Fruit fly (Drosophila melanogaster) whole organism, embryonic: ENCODE measurements around the gene TbCMF46.

ENCODE experiments used
- Aef1 ChIP-seq: fragments of 200-800 bp; sonication (Bioruptor generic); IDR thresholded peaks from 3 replicates; pipeline ENCODE4 v1.3.6; 2022; ENCODE audit warnings: missing biosample characterization, missing genetic modification characterization
- Bteb2 ChIP-seq: fragments of 200-800 bp; sonication (Bioruptor generic); optimal IDR thresholded peaks from 2 replicates; lab custom pipeline; 2016; ENCODE audit warnings: missing biosample characterization, missing genetic modification characterization
- CG1024 ChIP-seq: fragments of 200-800 bp; sonication (Bioruptor generic); IDR thresholded peaks from 2 replicates; pipeline ENCODE4 v1.3.6; 2022; ENCODE audit warnings: missing biosample characterization, missing genetic modification characterization
- CG10654 ChIP-seq: fragments of 200-800 bp; sonication (Bioruptor generic); optimal IDR thresholded peaks from 2 replicates; lab custom pipeline; 2016; ENCODE audit warnings: missing biosample characterization, missing genetic modification characterization
- CG11085 ChIP-seq: fragments of 200-800 bp; sonication (Bioruptor generic); IDR thresholded peaks from 2 replicates; pipeline ENCODE4 v1.3.6; 2022; ENCODE audit warnings: missing biosample characterization, missing genetic modification characterization
- CG11093 ChIP-seq: fragments of 200-800 bp; sonication (Bioruptor generic); IDR thresholded peaks from 3 replicates; pipeline ENCODE4 v1.3.6; 2022; ENCODE audit warnings: missing biosample characterization, missing genetic modification characterization
- CG12236 ChIP-seq: fragments of 200-800 bp; sonication (Bioruptor generic); optimal IDR thresholded peaks from 2 replicates; lab custom pipeline; 2016; ENCODE audit warnings: missing biosample characterization, missing genetic modification characterization
- CG15269 ChIP-seq: fragments of 200-800 bp; sonication (Bioruptor generic); optimal IDR thresholded peaks from 2 replicates; lab custom pipeline; 2018; ENCODE audit warnings: missing biosample characterization, mild to moderate bottlenecking, missing genetic modification characterization, moderate library complexity
- CG16779 ChIP-seq: fragments of 200-800 bp; sonication (Bioruptor generic); IDR thresholded peaks from 2 replicates; pipeline ENCODE4 v1.3.6; 2022; ENCODE audit warnings: missing biosample characterization, missing genetic modification characterization
- CG17186 ChIP-seq: fragments of 200-800 bp; sonication (Bioruptor generic); optimal IDR thresholded peaks from 3 replicates; lab custom pipeline; 2017; ENCODE audit warnings: missing biosample characterization, missing genetic modification reagents, missing genetic modification characterization
- CG18619 ChIP-seq: fragments of 200-800 bp; sonication (Bioruptor generic); optimal IDR thresholded peaks from 3 replicates; lab custom pipeline; 2017; ENCODE audit warnings: missing biosample characterization, mild to moderate bottlenecking, missing genetic modification characterization
- CG18764 ChIP-seq: fragments of 200-800 bp; sonication (Bioruptor generic); optimal IDR thresholded peaks from 3 replicates; lab custom pipeline; 2016; ENCODE audit warnings: missing biosample characterization, missing genetic modification characterization
- CG2889 ChIP-seq: fragments of 200-800 bp; sonication (Bioruptor generic); IDR thresholded peaks from 3 replicates; pipeline ENCODE4 v1.3.6; 2022; ENCODE audit warnings: missing biosample characterization, missing genetic modification characterization
- CG30431 ChIP-seq: fragments of 200-800 bp; sonication (Bioruptor generic); optimal IDR thresholded peaks from 2 replicates; lab custom pipeline; 2017; ENCODE audit warnings: missing biosample characterization, missing genetic modification characterization
- CG3281 ChIP-seq: fragments of 200-800 bp; sonication (Bioruptor generic); optimal IDR thresholded peaks from 3 replicates; lab custom pipeline; 2017; ENCODE audit warnings: missing biosample characterization, mild to moderate bottlenecking, missing genetic modification characterization
- CG3838 ChIP-seq: fragments of 200-800 bp; sonication (Bioruptor generic); optimal IDR thresholded peaks from 3 replicates; lab custom pipeline; 2016; ENCODE audit warnings: missing biosample characterization, missing genetic modification characterization
- CG4404 ChIP-seq: fragments of 200-800 bp; sonication (Bioruptor generic); IDR thresholded peaks from 2 replicates; pipeline ENCODE4 v1.3.6; 2022; ENCODE audit warnings: missing biosample characterization, missing genetic modification characterization
- CG7357 ChIP-seq: fragments of 200-800 bp; sonication (Bioruptor generic); IDR thresholded peaks from 3 replicates; pipeline ENCODE4 v1.3.6; 2022; ENCODE audit warnings: missing biosample characterization, missing genetic modification characterization
- CG7372 ChIP-seq: fragments of 200-800 bp; sonication (Bioruptor generic); IDR thresholded peaks from 2 replicates; pipeline ENCODE4 v1.3.6; 2022; ENCODE audit warnings: missing biosample characterization, missing genetic modification characterization
- CG7963 ChIP-seq: fragments of 200-800 bp; sonication (Bioruptor generic); IDR thresholded peaks from 3 replicates; pipeline ENCODE4 v1.3.6; 2022; ENCODE audit warnings: missing biosample characterization, missing genetic modification characterization; ENCODE audit not compliant: partially characterized antibody
- CG8765 ChIP-seq: fragments of 200-800 bp; sonication (Bioruptor generic); IDR thresholded peaks from 2 replicates; pipeline ENCODE4 v1.3.6; 2022; ENCODE audit warnings: missing biosample characterization, missing genetic modification characterization
- CG8924 ChIP-seq: fragments of 200-800 bp; optimal IDR thresholded peaks from 3 replicates; lab custom pipeline; 2019; ENCODE audit warnings: missing biosample characterization, mild to moderate bottlenecking, missing genetic modification characterization, moderate library complexity
- CG9727 ChIP-seq: fragments of 200-800 bp; sonication (Bioruptor generic); optimal IDR thresholded peaks from 3 replicates; lab custom pipeline; 2017; ENCODE audit warnings: missing biosample characterization, mild to moderate bottlenecking, missing genetic modification characterization
- CG9817 ChIP-seq: fragments of 200-800 bp; sonication (Bioruptor generic); optimal IDR thresholded peaks from 2 replicates; lab custom pipeline; 2018; ENCODE audit warnings: missing biosample characterization, mild to moderate bottlenecking, missing genetic modification characterization, moderate library complexity
- CrebB ChIP-seq: fragments of 200-800 bp; sonication (Bioruptor generic); optimal IDR thresholded peaks from 3 replicates; lab custom pipeline; 2018; ENCODE audit warnings: missing biosample characterization, mild to moderate bottlenecking, missing genetic modification characterization
- E2f1 ChIP-seq: fragments of 200-800 bp; sonication (Bioruptor generic); IDR thresholded peaks from 2 replicates; pipeline ENCODE4 v1.3.6; 2022; ENCODE audit warnings: missing biosample characterization, missing genetic modification characterization
- E2f2 ChIP-seq: fragments of 200-800 bp; sonication (Bioruptor generic); IDR thresholded peaks from 2 replicates; pipeline ENCODE4 v1.3.6; 2022; ENCODE audit warnings: missing biosample characterization, missing genetic modification characterization
- MBD-R2 ChIP-seq: fragments of 200-800 bp; sonication (Bioruptor generic); IDR thresholded peaks from 2 replicates; pipeline ENCODE4 v1.3.6; 2022; ENCODE audit warnings: missing biosample characterization, missing genetic modification characterization
- NfI ChIP-seq: fragments of 200-800 bp; sonication (Bioruptor generic); optimal IDR thresholded peaks from 3 replicates; lab custom pipeline; 2018; ENCODE audit warnings: missing biosample characterization, mild to moderate bottlenecking, missing genetic modification characterization, moderate library complexity
- Poxn ChIP-seq: fragments of 200-800 bp; sonication (Bioruptor generic); IDR thresholded peaks from 2 replicates; pipeline ENCODE4 v1.3.6; 2022; ENCODE audit warnings: missing biosample characterization, missing genetic modification characterization
- Side ChIP-seq: fragments of 200-800 bp; sonication (Bioruptor generic); optimal IDR thresholded peaks from 2 replicates; lab custom pipeline; 2016; ENCODE audit warnings: missing biosample characterization, missing genetic modification characterization
- TFAM ChIP-seq: fragments of 200-800 bp; sonication (Bioruptor generic); optimal IDR thresholded peaks from 2 replicates; lab custom pipeline; 2017; ENCODE audit warnings: missing biosample characterization, missing genetic modification characterization, inconsistent platforms
- Trl ChIP-seq, 3 experiments: fragments of >200 bp in 2 of 3; fragments of 200-800 bp in 1 of 3; sonication (Bioruptor generic) in 1 of 3; optimal IDR thresholded peaks; 2 replicates in 1 of 3; 3 replicates in 2 of 3; lab custom pipeline; 2016 to 2017; ENCODE audit warnings: missing biosample characterization in 1 of 3, missing genetic modification characterization in 1 of 3
- cad ChIP-seq: fragments of >200 bp; optimal IDR thresholded peaks from 2 replicates; lab custom pipeline; 2017; ENCODE audit warnings: missing biosample characterization, missing genetic modification characterization
- caup ChIP-seq: fragments of 200-800 bp; sonication (Bioruptor generic); optimal IDR thresholded peaks from 3 replicates; lab custom pipeline; 2017; ENCODE audit warnings: missing biosample characterization, mild to moderate bottlenecking, missing genetic modification characterization, moderate library complexity; ENCODE audit not compliant: severe bottlenecking
- danr ChIP-seq: fragments of 200-800 bp; sonication (Bioruptor generic); IDR thresholded peaks from 2 replicates; pipeline ENCODE4 v1.3.6; 2022; ENCODE audit warnings: missing biosample characterization, missing genetic modification characterization
- dpn ChIP-seq, 2 experiments: fragments of 200-800 bp; sonication (Bioruptor generic); optimal IDR thresholded peaks; 3 replicates each; lab custom pipeline; 2016; ENCODE audit warnings: missing biosample characterization in 2 of 2, missing genetic modification characterization in 2 of 2
- fd64A ChIP-seq: fragments of 200-800 bp; sonication (Bioruptor generic); optimal IDR thresholded peaks from 3 replicates; lab custom pipeline; 2018; ENCODE audit warnings: missing biosample characterization, mild to moderate bottlenecking, missing genetic modification characterization
- fru ChIP-seq: fragments of >200 bp; optimal IDR thresholded peaks from 2 replicates; lab custom pipeline; 2017
- gcm ChIP-seq: fragments of 200-800 bp; sonication (Bioruptor generic); optimal IDR thresholded peaks from 2 replicates; lab custom pipeline; 2019; ENCODE audit warnings: missing biosample characterization, mild to moderate bottlenecking, missing genetic modification characterization, moderate library complexity
- gsb-n ChIP-seq: fragments of 200-800 bp; sonication (Bioruptor generic); optimal IDR thresholded peaks from 3 replicates; lab custom pipeline; 2018; ENCODE audit warnings: missing biosample characterization, mild to moderate bottlenecking, missing genetic modification characterization
- hbn ChIP-seq: fragments of 200-800 bp; sonication (Bioruptor generic); IDR thresholded peaks from 2 replicates; pipeline ENCODE4 v1.3.6; 2022; ENCODE audit warnings: missing biosample characterization, missing genetic modification characterization; ENCODE audit not compliant: partially characterized antibody
- kay ChIP-seq: fragments of 200-800 bp; sonication (Bioruptor generic); optimal IDR thresholded peaks from 2 replicates; lab custom pipeline; 2016; ENCODE audit warnings: missing biosample characterization, missing genetic modification characterization
- klu ChIP-seq: fragments of 200-800 bp; sonication (Bioruptor generic); IDR thresholded peaks from 2 replicates; pipeline ENCODE4 v1.3.6; 2022; ENCODE audit warnings: missing biosample characterization, missing genetic modification characterization
- lab ChIP-seq: fragments of 200-800 bp; sonication (Bioruptor generic); optimal IDR thresholded peaks from 3 replicates; lab custom pipeline; 2017; ENCODE audit warnings: missing biosample characterization, missing genetic modification characterization, mild to moderate bottlenecking, moderate library complexity, missing genetic modification reagents
- mirr ChIP-seq: fragments of 200-800 bp; sonication (Bioruptor generic); optimal IDR thresholded peaks from 3 replicates; lab custom pipeline; 2018; ENCODE audit warnings: missing biosample characterization, mild to moderate bottlenecking, missing genetic modification characterization
- nerfin-1 ChIP-seq: fragments of 200-800 bp; sonication (Bioruptor generic); optimal IDR thresholded peaks from 3 replicates; lab custom pipeline; 2019; ENCODE audit warnings: missing biosample characterization, mild to moderate bottlenecking, missing genetic modification characterization, moderate library complexity
- nmo ChIP-seq: fragments of 200-800 bp; sonication (Bioruptor generic); optimal IDR thresholded peaks from 2 replicates; lab custom pipeline; 2018; ENCODE audit warnings: missing biosample characterization, mild to moderate bottlenecking, missing genetic modification characterization, moderate library complexity
- p53 ChIP-seq: fragments of 200-800 bp; sonication (Bioruptor generic); optimal IDR thresholded peaks from 2 replicates; lab custom pipeline; 2016; ENCODE audit warnings: missing biosample characterization, missing genetic modification characterization
- tx ChIP-seq: fragments of 200-800 bp; sonication (Bioruptor generic); optimal IDR thresholded peaks from 2 replicates; lab custom pipeline; 2016; ENCODE audit warnings: missing biosample characterization, missing genetic modification characterization
- unc-4 ChIP-seq: fragments of 200-800 bp; sonication (Bioruptor generic); IDR thresholded peaks from 2 replicates; pipeline ENCODE4 v1.3.6; 2022; ENCODE audit warnings: missing biosample characterization, missing genetic modification characterization; ENCODE audit not compliant: partially characterized antibody
- vnd ChIP-seq: fragments of 200-800 bp; sonication (Bioruptor generic); IDR thresholded peaks from 3 replicates; pipeline ENCODE4 v1.3.6; 2022; ENCODE audit warnings: missing biosample characterization, missing genetic modification characterization; ENCODE audit not compliant: partially characterized antibody

Gene TbCMF46

DNA sequence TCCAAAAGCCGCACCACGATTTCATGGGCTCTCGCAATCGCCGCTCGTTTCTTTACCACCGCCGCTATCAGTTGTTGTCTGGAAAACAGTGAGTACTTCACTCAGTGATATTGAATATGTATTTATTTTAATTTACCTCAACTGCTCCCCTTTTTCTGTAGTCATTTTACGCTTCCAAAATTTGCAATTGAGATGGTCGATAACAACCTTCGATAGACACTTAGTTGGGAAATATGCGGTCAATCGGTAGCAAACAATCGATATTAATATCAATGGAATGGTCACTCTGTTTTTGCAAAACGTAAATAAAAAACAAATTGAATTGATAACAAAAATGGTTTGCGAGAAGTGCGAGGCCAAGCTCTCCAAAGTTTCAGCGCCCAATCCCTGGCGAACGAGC, 34.1 kb downstream of the TbCMF46 start, which contains the start of the genes CG34183 and CG4537 (continued):
- no peak for TF ChIP-seq CG9817
- no peak for TF ChIP-seq E2f1 (GFP tag; lab: Robert Waterston, UW)
- TF ChIP-seq CG8765 (GFP tag; lab: Robert Waterston, UW): no peak
- no peak for TF ChIP-seq p53
- peak; percentile 68 for TF ChIP-seq E2f2 (GFP tag; lab: Robert Waterston, UW)
- no peak for TF ChIP-seq mirr (GFP tag; lab: Kevin White, UChicago)
- no peak for TF ChIP-seq Trl (optimal IDR thresholded peaks at IDR 0.05; lab: Kevin White, UChicago)
- TF ChIP-seq Trl (GFP tag; optimal IDR thresholded peaks at IDR 0.05; lab: Kevin White, UChicago): no peak
- no peak for TF ChIP-seq CG4404
- TF ChIP-seq caup (GFP tag; lab: Kevin White, UChicago): no peak
- no peak for TF ChIP-seq lab
- peak; percentile 85 for TF ChIP-seq vnd (GFP tag; lab: Robert Waterston, UW)
- no peak for TF ChIP-seq CG16779 (GFP tag; lab: Robert Waterston, UW)
- TF ChIP-seq CG7357: no peak
- TF ChIP-seq CG7963 (GFP tag; lab: Robert Waterston, UW): peak; percentile 89
- TF ChIP-seq kay (GFP tag; lab: Kevin White, UChicago): no peak
- TF ChIP-seq NfI (GFP tag; lab: Kevin White, UChicago): no peak
- TF ChIP-seq CG2889 (GFP tag; lab: Robert Waterston, UW): no peak
- no peak for TF ChIP-seq CrebB (tag; lab: Kevin White, UChicago)
- TF ChIP-seq CG9727 (GFP tag; lab: Kevin White, UChicago): no peak
- no peak for TF ChIP-seq CG3281 (GFP tag; lab: Kevin White, UChicago)
- TF ChIP-seq cad (GFP tag; lab: Kevin White, UChicago): no peak
- no peak for TF ChIP-seq tx
- TF ChIP-seq nmo (GFP tag; lab: Kevin White, UChicago): peak; percentile 13
- TF ChIP-seq CG18619 (GFP tag; lab: Kevin White, UChicago): no peak
- no peak for TF ChIP-seq TFAM
- no peak for TF ChIP-seq gsb-n (tag; lab: Kevin White, UChicago)
- TF ChIP-seq Poxn: no peak
- TF ChIP-seq fd64A (GFP tag; lab: Kevin White, UChicago): no peak
- TF ChIP-seq CG30431 (GFP tag; lab: Kevin White, UChicago): no peak
- TF ChIP-seq gcm (GFP tag; lab: Kevin White, UChicago): no peak
- no peak for TF ChIP-seq CG8924 (tag; lab: Kevin White, UChicago)
- no peak for TF ChIP-seq nerfin-1 (tag; lab: Kevin White, UChicago)
- TF ChIP-seq CG3838 (GFP tag; lab: Kevin White, UChicago): no peak
- TF ChIP-seq Aef1 (GFP tag; lab: Robert Waterston, UW): no peak
- no peak for TF ChIP-seq CG10654
- no peak for TF ChIP-seq dpn (GFP tag; optimal IDR thresholded peaks at IDR 0.05; lab: Kevin White, UChicago)
- TF ChIP-seq danr: no peak
- no peak for TF ChIP-seq CG11085 (GFP tag; lab: Robert Waterston, UW)
- TF ChIP-seq MBD-R2 (GFP tag; lab: Robert Waterston, UW): peak; percentile 94
- TF ChIP-seq CG1024 (GFP tag; lab: Robert Waterston, UW): no peak
- no peak for TF ChIP-seq CG18764 (GFP tag; lab: Kevin White, UChicago)
- no peak for TF ChIP-seq CG12236 (GFP tag; lab: Kevin White, UChicago)
- TF ChIP-seq Bteb2: no peak
- TF ChIP-seq unc-4 (GFP tag; lab: Robert Waterston, UW): peak; percentile 92
- TF ChIP-seq hbn (GFP tag; lab: Robert Waterston, UW): peak; percentile 91
- TF ChIP-seq Side: no peak
- peak; percentile 0 for TF ChIP-seq CG17186 (GFP tag; lab: Kevin White, UChicago)
- TF ChIP-seq CG11093 (GFP tag; lab: Robert Waterston, UW): no peak
- TF ChIP-seq CG7372 (GFP tag; lab: Robert Waterston, UW): no peak
- TF ChIP-seq klu (GFP tag; lab: Robert Waterston, UW): no peak
- no peak for TF ChIP-seq CG15269 (tag; lab: Kevin White, UChicago)
- TF ChIP-seq fru: no peak
